Worm (Caenorhabditis elegans) whole organism, L4 larva: ENCODE measurements around the gene R05G6.3.
A peak's percentile ranks its signal among the peaks of the same experiment; 100 is the strongest.

Experiments used
- F44E2.7 ChIP-seq: fragments of 200-800 bp; sonication (Bioruptor generic); IDR thresholded peaks from 2 replicates; pipeline ENCODE4 v2.1.2; 2022; ENCODE audit warnings: missing genetic modification characterization, missing compliant biosample characterization
- F49E8.2 ChIP-seq: sonication (generic microtip); optimal IDR thresholded peaks from 2 replicates; lab custom pipeline; 2016; ENCODE audit warnings: missing compliant biosample characterization, mild to moderate bottlenecking, missing genetic modification characterization, borderline replicate concordance
- T20F7.1 ChIP-seq: fragments of 200-800 bp; sonication (Bioruptor generic); optimal IDR thresholded peaks from 2 replicates; lab custom pipeline; 2018; ENCODE audit warnings: mild to moderate bottlenecking, missing genetic modification characterization, missing compliant biosample characterization
- ZK546.5 ChIP-seq, 2 experiments: sonication (generic microtip); optimal IDR thresholded peaks; 2 replicates each; lab custom pipeline; 2017; ENCODE audit warnings: missing biosample characterization in 2 of 2, missing genetic modification characterization in 2 of 2
- aha-1 ChIP-seq: fragments of 150-350 bp; peaks from one replicate; lab custom pipeline; 2014; ENCODE audit warnings: missing biosample characterization, missing genetic modification characterization
- ama-1 ChIP-seq: fragments of 150-350 bp; optimal IDR thresholded peaks from 2 replicates; lab custom pipeline; 2014; ENCODE audit warnings: inconsistent platforms, mixed read lengths
- ceh-28 ChIP-seq: fragments of 150-350 bp; optimal IDR thresholded peaks from 2 replicates; lab custom pipeline; 2014; ENCODE audit warnings: missing biosample characterization, missing genetic modification reagents, missing genetic modification characterization
- ceh-32 ChIP-seq: sonication (generic microtip); optimal IDR thresholded peaks from 2 replicates; lab custom pipeline; 2016; ENCODE audit warnings: mild to moderate bottlenecking, missing genetic modification characterization, missing compliant biosample characterization; ENCODE audit not compliant: poor library complexity
- ceh-44 ChIP-seq: fragments of 200-800 bp; sonication (Bioruptor generic); IDR thresholded peaks from 2 replicates; pipeline ENCODE4 v1.3.6; 2022; ENCODE audit warnings: missing genetic modification reagents, missing genetic modification characterization, missing compliant biosample characterization
- ceh-62 ChIP-seq: sonication (generic microtip); optimal IDR thresholded peaks from 2 replicates; lab custom pipeline; 2017; ENCODE audit warnings: missing biosample characterization, missing genetic modification characterization
- ces-1 ChIP-seq: fragments of 150-350 bp; sonication (generic microtip); optimal IDR thresholded peaks from 4 replicates; lab custom pipeline; 2014; ENCODE audit warnings: missing biosample characterization, missing genetic modification reagents, missing genetic modification characterization
- daf-16 ChIP-seq, 3 experiments: sonication (generic microtip); optimal IDR thresholded peaks; 2 replicates each; lab custom pipeline; 2016 to 2017; ENCODE audit warnings: missing genetic modification characterization in 3 of 3, missing genetic modification reagents in 3 of 3, mild to moderate bottlenecking in 2 of 3, missing compliant biosample characterization in 2 of 3, missing biosample characterization in 1 of 3, moderate library complexity in 1 of 3
- dmd-6 ChIP-seq: fragments of 200-800 bp; sonication (Bioruptor generic); IDR thresholded peaks from 2 replicates; pipeline ENCODE4 v1.3.6; 2022; ENCODE audit warnings: missing genetic modification reagents, missing genetic modification characterization, missing compliant biosample characterization
- dpl-1 ChIP-seq: fragments of 150-350 bp; optimal IDR thresholded peaks from 2 replicates; lab custom pipeline; 2014; ENCODE audit warnings: missing biosample characterization, missing genetic modification reagents, missing genetic modification characterization
- dve-1 ChIP-seq: sonication (generic microtip); optimal IDR thresholded peaks from 2 replicates; lab custom pipeline; 2017; ENCODE audit warnings: antibody characterized with exemption, mild to moderate bottlenecking, missing genetic modification characterization, missing compliant biosample characterization; ENCODE audit not compliant: insufficient read depth
- egl-43 ChIP-seq: fragments of 200-800 bp; sonication (Bioruptor generic); IDR thresholded peaks from 2 replicates; pipeline ENCODE4 v1.3.6; 2022; ENCODE audit warnings: missing genetic modification reagents, missing genetic modification characterization, missing compliant biosample characterization
- hif-1 ChIP-seq, 2 experiments: sonication (generic microtip); optimal IDR thresholded peaks; 2 replicates each; lab custom pipeline; 2016 to 2017; ENCODE audit warnings: missing compliant biosample characterization in 2 of 2, missing genetic modification characterization in 2 of 2, missing genetic modification reagents in 2 of 2, missing genotype in 2 of 2, mild to moderate bottlenecking in 1 of 2
- hlh-11 ChIP-seq: fragments of 200-800 bp; sonication (Bioruptor generic); optimal IDR thresholded peaks from 2 replicates; lab custom pipeline; 2018; ENCODE audit warnings: mild to moderate bottlenecking, missing genetic modification characterization, missing compliant biosample characterization
- hmg-1.1 ChIP-seq: fragments of 200-800 bp; sonication (Bioruptor generic); IDR thresholded peaks from 2 replicates; pipeline ENCODE4 v1.3.6; 2022; ENCODE audit warnings: missing genetic modification reagents, missing genetic modification characterization, missing compliant biosample characterization
- lim-7 ChIP-seq: fragments of 200-800 bp; sonication (Bioruptor generic); IDR thresholded peaks from 2 replicates; pipeline ENCODE4 v1.3.6; 2022; ENCODE audit warnings: missing genetic modification characterization, missing compliant biosample characterization
- lin-15B ChIP-seq: fragments of 150-350 bp; sonication (generic microtip); optimal IDR thresholded peaks from 3 replicates; lab custom pipeline; 2014; ENCODE audit warnings: missing biosample characterization, missing genetic modification characterization
- lin-29 ChIP-seq: fragments of 200-800 bp; sonication (Bioruptor generic); IDR thresholded peaks from 2 replicates; pipeline ENCODE4 v1.3.6; 2022; ENCODE audit warnings: missing genetic modification reagents, missing genetic modification characterization, missing compliant biosample characterization
- lin-38 ChIP-seq: fragments of 200-800 bp; sonication (Bioruptor generic); IDR thresholded peaks from 2 replicates; pipeline ENCODE4 v1.3.6; 2022; ENCODE audit warnings: missing genetic modification reagents, missing genetic modification characterization, missing compliant biosample characterization
- lir-3 ChIP-seq: sonication (generic microtip); optimal IDR thresholded peaks from 2 replicates; lab custom pipeline; 2016; ENCODE audit warnings: mild to moderate bottlenecking, missing genetic modification characterization, missing compliant biosample characterization
- lsy-2 ChIP-seq, 2 experiments: fragments of 150-350 bp in 1 of 2; sonication (generic microtip) in 1 of 2; optimal IDR thresholded peaks; 2 replicates each; lab custom pipeline; 2014 to 2017; ENCODE audit warnings: missing biosample characterization in 2 of 2, missing genetic modification characterization in 2 of 2
- madf-5 ChIP-seq, 2 experiments: fragments of 200-800 bp; sonication (Bioruptor generic); IDR thresholded peaks; 2 replicates each; pipeline ENCODE4 v1.3.6; 2022; ENCODE audit warnings: missing compliant biosample characterization in 2 of 2, missing genetic modification characterization in 2 of 2
- nhr-237 ChIP-seq: sonication (generic microtip); optimal IDR thresholded peaks from 2 replicates; lab custom pipeline; 2017; ENCODE audit warnings: missing biosample characterization, missing genetic modification characterization
- nhr-25 ChIP-seq: sonication (generic microtip); optimal IDR thresholded peaks from 2 replicates; lab custom pipeline; 2017; ENCODE audit warnings: missing genetic modification characterization, mild to moderate bottlenecking, missing compliant biosample characterization, antibody characterized with exemption, moderate library complexity, borderline replicate concordance; ENCODE audit not compliant: insufficient read depth
- nhr-28 ChIP-seq: fragments of 150-350 bp; optimal IDR thresholded peaks from 2 replicates; lab custom pipeline; 2014; ENCODE audit warnings: missing biosample characterization, missing genetic modification characterization
- nhr-48 ChIP-seq: sonication (generic microtip); optimal IDR thresholded peaks from 2 replicates; lab custom pipeline; 2016; ENCODE audit warnings: mild to moderate bottlenecking, missing genetic modification characterization, missing compliant biosample characterization
- nhr-6 ChIP-seq: fragments of 150-350 bp; optimal IDR thresholded peaks from 2 replicates; lab custom pipeline; 2014; ENCODE audit warnings: missing biosample characterization, missing genetic modification characterization
- nhr-77 ChIP-seq: fragments of 150-350 bp; optimal IDR thresholded peaks from 2 replicates; lab custom pipeline; 2014; ENCODE audit warnings: missing biosample characterization, missing genetic modification characterization
- pha-4 ChIP-seq, 2 experiments: fragments of 150-350 bp in 1 of 2; fragments of 200-800 bp in 1 of 2; sonication (Bioruptor generic) in 1 of 2; IDR thresholded peaks in 1 of 2; optimal IDR thresholded peaks in 1 of 2; 2 replicates each; pipeline versions ENCODE4 v1.3.6 to Lab custom; 2014 to 2022; ENCODE audit warnings: missing genetic modification characterization in 2 of 2, missing genetic modification reagents in 2 of 2, missing biosample characterization in 1 of 2, missing compliant biosample characterization in 1 of 2
- php-3 ChIP-seq: fragments of 200-800 bp; sonication (Bioruptor generic); IDR thresholded peaks from 2 replicates; pipeline ENCODE4 v1.3.6; 2022; ENCODE audit warnings: missing genetic modification reagents, missing genetic modification characterization, missing compliant biosample characterization
- pqm-1 ChIP-seq: sonication (generic microtip); optimal IDR thresholded peaks from 2 replicates; lab custom pipeline; 2017; ENCODE audit warnings: missing biosample characterization, missing genetic modification characterization
- skn-1 ChIP-seq: fragments of 150-350 bp; optimal IDR thresholded peaks from 2 replicates; lab custom pipeline; 2014; ENCODE audit warnings: missing biosample characterization, missing genetic modification characterization
- tra-1 ChIP-seq: fragments of 200-800 bp; sonication (Bioruptor generic); IDR thresholded peaks from 2 replicates; pipeline ENCODE4 v1.3.6; 2022; ENCODE audit warnings: missing genetic modification reagents, missing genetic modification characterization, missing compliant biosample characterization
- unc-130 ChIP-seq: sonication (generic microtip); optimal IDR thresholded peaks from 2 replicates; lab custom pipeline; 2016; ENCODE audit warnings: missing genetic modification reagents, missing genetic modification characterization, missing compliant biosample characterization
- unc-39 ChIP-seq: sonication (generic microtip); optimal IDR thresholded peaks from 2 replicates; lab custom pipeline; 2017; ENCODE audit warnings: missing biosample characterization, missing genetic modification characterization
- vab-7 ChIP-seq: fragments of 200-800 bp; sonication (Bioruptor generic); IDR thresholded peaks from 2 replicates; pipeline ENCODE4 v1.3.6; 2022; ENCODE audit warnings: missing genetic modification reagents, missing genetic modification characterization, missing compliant biosample characterization
- zag-1 ChIP-seq: fragments of 150-350 bp; optimal IDR thresholded peaks from 2 replicates; lab custom pipeline; 2014; ENCODE audit warnings: missing biosample characterization, missing genetic modification characterization

R05G6.3 gene

DNA sequence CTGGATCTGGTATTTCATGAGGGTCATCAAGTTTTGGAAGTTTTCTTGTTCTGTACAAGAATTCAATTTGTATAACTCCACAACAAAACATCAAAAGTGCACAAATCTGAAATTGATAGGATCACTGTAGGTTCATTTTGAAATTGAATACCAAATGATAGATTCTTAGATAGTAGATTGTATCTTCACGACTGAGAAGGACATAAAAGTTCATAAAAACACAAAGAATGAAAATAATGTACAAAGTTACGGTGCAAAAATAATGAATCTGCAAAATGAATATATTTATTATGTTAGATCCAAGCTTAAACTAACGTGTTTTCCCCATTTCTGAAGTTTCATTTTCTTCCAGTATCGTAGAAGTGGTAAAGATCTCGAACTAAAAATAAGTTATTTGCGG, 15.4 kb upstream of the R05G6.3 start:
- TF ChIP-seq ceh-44 (GFP tag; lab: Robert Waterston, UW) (no peak), lsy-2 (tag; optimal IDR thresholded peaks at IDR 0.05; lab: Kevin White, UChicago) (no peak), F44E2.7 (GFP tag; lab: Robert Waterston, UW) (no peak), lim-7 (GFP tag; lab: Robert Waterston, UW) (no peak), pha-4 (GFP tag; IDR thresholded peaks at IDR 0.05; lab: Robert Waterston, UW) (no peak), pha-4 (tag; optimal IDR thresholded peaks at IDR 0.05; lab: Kevin White, UChicago) (no peak), vab-7 (GFP tag; lab: Robert Waterston, UW) (no peak), T20F7.1 (GFP tag; lab: Kevin White, UChicago) (no peak), ceh-28 (tag; lab: Kevin White, UChicago) (no peak), dpl-1 (no peak), ces-1 (GFP tag; lab: Kevin White, UChicago) (no peak), nhr-237 (no peak), dmd-6 (GFP tag; lab: Robert Waterston, UW) (no peak), tra-1 (GFP tag; lab: Robert Waterston, UW) (no peak), hmg-1.1 (GFP tag; lab: Robert Waterston, UW) (no peak)

DNA sequence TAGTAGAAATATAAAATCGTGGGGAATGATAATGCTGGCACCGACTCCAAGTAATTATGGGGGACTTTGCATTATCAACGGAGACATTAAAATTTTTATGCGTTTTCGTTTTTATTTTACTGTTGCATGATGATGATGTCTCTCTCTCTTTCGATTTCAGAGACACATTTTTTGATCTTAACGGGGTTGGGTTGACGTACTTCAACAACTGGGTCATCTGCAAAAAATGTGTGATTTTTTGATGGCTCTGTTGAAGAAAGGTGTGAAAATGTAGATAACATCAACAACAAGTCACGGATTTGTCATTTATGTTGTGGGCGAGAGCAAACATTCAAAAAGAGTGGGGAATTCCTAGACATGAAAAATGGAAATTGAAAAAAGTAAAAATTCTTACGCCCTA, 15.0 kb upstream of the R05G6.3 start, which contains the start of gene F55G1.15:
Gene F55G1.15, minus strand, starts transcription at position 101 of the 400 bp plus-strand sequence.
- TF ChIP-seq ceh-32 (tag; lab: Kevin White, UChicago) (no peak), dve-1 (tag; lab: Kevin White, UChicago) (peak; percentile 8), daf-16 (GFP tag; optimal IDR thresholded peaks at IDR 0.05; lab: Kevin White, UChicago) (no peak), daf-16 (tag; optimal IDR thresholded peaks at IDR 0.05; lab: Kevin White, UChicago) (peak; percentile 20), dmd-6 (GFP tag; lab: Robert Waterston, UW) (peak; percentile 39; the same call in 1 of the 2 replicates), php-3 (GFP tag; lab: Robert Waterston, UW) (peak; percentile 74), pqm-1 (tag; lab: Kevin White, UChicago) (peak; percentile 1), nhr-25 (tag; lab: Kevin White, UChicago) (no peak)
- TF ChIP-seq, all 104 proteins: peak for 5

DNA sequence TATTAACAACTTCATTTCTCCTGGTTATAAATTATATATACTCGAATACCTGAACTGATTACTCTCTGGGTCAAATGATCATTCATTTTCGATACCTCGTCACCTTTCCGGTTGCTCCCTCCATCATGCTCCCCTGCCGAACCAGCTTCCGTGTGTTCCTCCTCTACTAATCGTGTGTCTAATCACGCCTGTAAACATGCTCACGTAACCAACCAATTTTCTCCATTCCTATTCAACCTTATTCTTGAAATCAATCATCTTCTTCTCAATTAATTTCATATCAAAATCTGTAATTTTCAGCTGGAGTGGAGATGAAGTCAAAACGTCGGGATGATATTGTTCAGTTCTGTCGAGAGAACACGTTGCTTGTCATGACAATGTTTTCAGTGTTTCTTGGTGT, 13.0 kb upstream of the R05G6.3 start, which contains the start of gene glt-6:
Gene glt-6, plus strand, starts transcription at position 301 of the 400 bp plus-strand sequence.
- TF ChIP-seq lin-29 (GFP tag; lab: Robert Waterston, UW) = no peak
- no peak for TF ChIP-seq nhr-28 (tag; lab: Kevin White, UChicago)
- no peak for TF ChIP-seq lin-15B (tag; lab: Kevin White, UChicago)
- no peak for TF ChIP-seq ceh-62 (tag; lab: Kevin White, UChicago)
- no peak for TF ChIP-seq pqm-1 (tag; lab: Kevin White, UChicago)
- TF ChIP-seq unc-39 (tag; lab: Kevin White, UChicago) = no peak
- TF ChIP-seq lir-3 (tag; lab: Kevin White, UChicago) = no peak
- no peak for TF ChIP-seq nhr-48 (tag; lab: Kevin White, UChicago)
- no peak for TF ChIP-seq nhr-6 (tag; lab: Kevin White, UChicago)
- TF ChIP-seq ZK546.5 (tag; optimal IDR thresholded peaks at IDR 0.05; lab: Kevin White, UChicago) = no peak
- no peak for TF ChIP-seq ama-1 (lab: Kevin White, UChicago)
- no peak for TF ChIP-seq nhr-25 (tag; lab: Kevin White, UChicago)
- TF ChIP-seq zag-1 (tag; lab: Kevin White, UChicago) = no peak
- no peak for TF ChIP-seq aha-1 (tag; lab: Kevin White, UChicago)
- TF ChIP-seq skn-1 (tag; lab: Kevin White, UChicago) = no peak

DNA sequence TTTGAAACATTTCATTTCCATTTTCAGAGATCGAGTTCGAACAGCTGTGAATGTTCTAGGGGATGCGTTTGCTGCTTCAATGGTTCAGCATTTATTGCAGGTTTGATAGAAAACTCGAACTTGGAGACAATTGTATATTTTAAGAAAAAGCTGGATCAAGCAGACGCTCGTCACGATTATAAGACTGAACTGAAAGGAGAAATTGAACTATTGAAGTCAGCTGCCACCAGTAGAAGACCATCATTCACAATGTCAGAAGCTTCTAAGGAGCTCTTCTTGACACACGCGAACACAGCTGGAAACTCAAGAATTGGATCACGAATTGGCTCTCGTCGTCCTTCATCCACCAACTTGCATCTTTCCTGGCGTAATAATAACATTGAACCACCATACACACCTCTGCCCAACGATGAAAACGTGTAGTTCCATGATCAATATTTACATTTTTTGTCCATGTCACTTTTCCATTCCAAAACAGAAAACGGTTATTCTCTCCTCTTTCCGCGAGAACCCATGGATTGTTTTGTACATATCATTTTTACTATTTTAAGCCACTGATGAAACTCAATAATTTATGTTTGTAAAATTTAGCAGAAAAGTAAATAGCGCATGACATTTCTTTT, 10.4 kb upstream of the R05G6.3 start:
- TF ChIP-seq nhr-25 (tag; lab: Kevin White, UChicago) (peak; percentile 34), hlh-11 (tag; lab: Kevin White, UChicago) (peak; percentile 29), unc-130 (GFP tag; lab: Kevin White, UChicago) (peak; percentile 31), ceh-62 (tag; lab: Kevin White, UChicago) (no peak), madf-5 (GFP tag; IDR thresholded peaks at IDR 0.05; lab: Robert Waterston, UW) (no peak), nhr-77 (tag; lab: Kevin White, UChicago) (peak; percentile 9), hif-1 (tag; optimal IDR thresholded peaks at IDR 0.05; lab: Kevin White, UChicago) (no peak), dmd-6 (GFP tag; lab: Robert Waterston, UW) (peak; percentile 40), daf-16 (GFP tag; optimal IDR thresholded peaks at IDR 0.05; lab: Kevin White, UChicago) (peak in 1 of 2 experiments; percentile 10), daf-16 (tag; optimal IDR thresholded peaks at IDR 0.05; lab: Kevin White, UChicago) (peak; percentile 52), T20F7.1 (GFP tag; lab: Kevin White, UChicago) (peak; percentile 71), ama-1 (lab: Kevin White, UChicago) (peak; percentile 91), lin-38 (GFP tag; lab: Robert Waterston, UW) (peak; percentile 53), egl-43 (GFP tag; lab: Robert Waterston, UW) (no peak; the same call in 1 of the 2 replicates), F49E8.2 (tag; lab: Kevin White, UChicago) (peak; percentile 45), php-3 (GFP tag; lab: Robert Waterston, UW) (no peak)
